Worm (Caenorhabditis elegans) whole organism, dauer: ENCODE measurements around the gene oac-31.

Source experiments
- unc-62 ChIP-seq: sonication (generic microtip); optimal IDR thresholded peaks from 2 replicates; lab custom pipeline; 2017; ENCODE audit warnings: missing biosample characterization, missing genetic modification reagents, missing genetic modification characterization

The oac-31 gene

ce11 chrV:1541786-1542185 is at the start of gene oac-31:
Gene oac-31, minus strand, starts transcription at chrV:1541886.
- TF ChIP-seq unc-62 (GFP tag; lab: Kevin White, UChicago): no peak

- no peak for TF ChIP-seq unc-62 (GFP tag; lab: Kevin White, UChicago)
Observed at ce11 chrV:1588128-1588527, 46.4 kb upstream of the oac-31 start, which contains the start of gene F16B4.5. Gene F16B4.5, plus strand, starts transcription at chrV:1588428.

ce11 chrV:1586906-1587305 is 45.2 kb upstream of the oac-31 start, which contains the start of gene F16B4.6:
Gene F16B4.6, plus strand, starts transcription at chrV:1587206.
- TF ChIP-seq unc-62 (GFP tag; lab: Kevin White, UChicago): no peak

- no peak for TF ChIP-seq unc-62 (GFP tag; lab: Kevin White, UChicago)
Observed at ce11 chrV:1585411-1585810, 43.7 kb upstream of the oac-31 start, which contains the start of gene F16B4.7. Gene F16B4.7, plus strand, starts transcription at chrV:1585711.

ce11 chrV:1583242-1583641 is 41.6 kb upstream of the oac-31 start:
- no peak for TF ChIP-seq unc-62 (GFP tag; lab: Kevin White, UChicago)

- no peak for TF ChIP-seq unc-62 (GFP tag; lab: Kevin White, UChicago)
Observed at ce11 chrV:1579790-1580189, 38.1 kb upstream of the oac-31 start.

ce11 chrV:1578572-1579230 is 37.0 kb upstream of the oac-31 start:
- TF ChIP-seq unc-62 (GFP tag; lab: Kevin White, UChicago): no peak

ce11 chrV:1577092-1577709 is 35.5 kb upstream of the oac-31 start:
- TF ChIP-seq unc-62 (GFP tag; lab: Kevin White, UChicago): no peak

ce11 chrV:1575493-1576084 is 33.9 kb upstream of the oac-31 start:
- TF ChIP-seq unc-62 (GFP tag; lab: Kevin White, UChicago): no peak

ce11 chrV:1574599-1574998 is 32.9 kb upstream of the oac-31 start:
- TF ChIP-seq unc-62 (GFP tag; lab: Kevin White, UChicago): no peak

ce11 chrV:1572585-1572984 is 30.9 kb upstream of the oac-31 start:
- TF ChIP-seq unc-62 (GFP tag; lab: Kevin White, UChicago): no peak

- TF ChIP-seq unc-62 (GFP tag; lab: Kevin White, UChicago): no peak
Observed at ce11 chrV:1570679-1571078, 29.0 kb upstream of the oac-31 start.

- no peak for TF ChIP-seq unc-62 (GFP tag; lab: Kevin White, UChicago)
Observed at ce11 chrV:1569750-1570419, 28.2 kb upstream of the oac-31 start.

ce11 chrV:1566776-1567175 is 25.1 kb upstream of the oac-31 start, which contains the start of gene cdc-25.2:
Gene cdc-25.2, plus strand, starts transcription at chrV:1567076.
- TF ChIP-seq unc-62 (GFP tag; lab: Kevin White, UChicago): no peak

- no peak for TF ChIP-seq unc-62 (GFP tag; lab: Kevin White, UChicago)
Observed at ce11 chrV:1558113-1558512, 16.4 kb upstream of the oac-31 start.

- TF ChIP-seq unc-62 (GFP tag; lab: Kevin White, UChicago): no peak
Observed at ce11 chrV:1555072-1555471, 13.4 kb upstream of the oac-31 start.
